Worm (Caenorhabditis elegans): ENCODE data around the gene hhat-2.

The hhat-2 gene

DNA sequence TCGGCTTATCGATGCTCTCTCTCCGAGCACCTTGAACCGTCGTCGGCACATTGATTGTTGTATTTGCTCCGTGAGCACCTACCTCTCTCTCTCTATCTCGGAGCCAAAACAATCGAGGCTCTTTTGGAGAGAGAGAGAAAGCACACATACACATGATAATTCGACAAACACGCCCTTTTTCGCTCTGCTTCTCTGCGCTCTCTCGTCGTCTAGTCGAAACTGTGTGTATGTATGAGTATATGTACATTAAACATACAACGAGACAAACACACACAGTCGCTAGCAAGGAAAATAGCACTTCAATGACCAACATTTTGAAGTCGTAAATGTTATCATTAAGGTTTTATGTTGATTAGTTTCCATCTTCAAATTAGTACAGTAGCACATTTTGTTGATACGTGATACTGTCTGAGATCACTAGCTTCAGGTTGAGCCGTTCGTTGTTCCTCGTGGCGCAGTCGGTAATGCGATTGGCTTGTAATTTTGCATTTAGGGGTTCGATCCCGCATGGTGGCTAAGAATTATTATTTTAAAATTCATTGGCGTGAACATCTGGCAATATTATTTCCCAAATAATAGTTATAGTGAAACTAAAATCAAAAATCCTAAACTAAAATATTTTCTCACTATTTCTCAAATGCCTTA lies 46.1 kb upstream of the hhat-2 start (continued):
- no peak for TF ChIP-seq lsy-27 (tag; optimal IDR thresholded peaks at IDR 0.05; ENCODE audit: borderline replicate concordance, insufficient read depth)
- no peak for TF ChIP-seq somi-1 (GFP tag; optimal IDR thresholded peaks at IDR 0.05)
- TF ChIP-seq zim-3 (tag; optimal IDR thresholded peaks at IDR 0.05): no peak
- peak; percentile 47 for TF ChIP-seq die-1 (tag; optimal IDR thresholded peaks at IDR 0.05)
- TF ChIP-seq hlh-12 (tag; optimal IDR thresholded peaks at IDR 0.05): no peak
- TF ChIP-seq F23B12.7 (tag; optimal IDR thresholded peaks at IDR 0.05; ENCODE audit: insufficient read depth): no peak
- TF ChIP-seq mel-28 (tag; optimal IDR thresholded peaks at IDR 0.05; ENCODE audit: borderline replicate concordance): no peak
- TF ChIP-seq B0261.1 (tag; optimal IDR thresholded peaks at IDR 0.05): peak; percentile 76
- TF ChIP-seq lin-40 (tag; optimal IDR thresholded peaks at IDR 0.05): peak; percentile 31
- no peak for TF ChIP-seq hsf-1 (GFP tag; IDR thresholded peaks at IDR 0.05)
- TF ChIP-seq ZK185.1 (tag; optimal IDR thresholded peaks at IDR 0.05; ENCODE audit: poor library complexity, severe bottlenecking): no peak
- TF ChIP-seq aptf-3 (GFP tag; IDR thresholded peaks at IDR 0.05): no peak
- no peak for TF ChIP-seq him-1 (tag; optimal IDR thresholded peaks at IDR 0.05)
- no peak for TF ChIP-seq ets-4 (GFP tag; optimal IDR thresholded peaks at IDR 0.05)
- no peak for TF ChIP-seq rec-8 (tag; optimal IDR thresholded peaks at IDR 0.05)
- no peak for TF ChIP-seq K12H6.12 (tag; optimal IDR thresholded peaks at IDR 0.05)
- TF ChIP-seq ama-1 (optimal IDR thresholded peaks at IDR 0.05): no peak
- TF ChIP-seq ama-1 (GFP tag; optimal IDR thresholded peaks at IDR 0.05): no peak
- TF ChIP-seq repo-1 (tag; optimal IDR thresholded peaks at IDR 0.05): no peak
- no peak for TF ChIP-seq ztf-3 (GFP tag; optimal IDR thresholded peaks at IDR 0.05)
- peak; percentile 89 for TF ChIP-seq tbp1 (GFP tag; optimal IDR thresholded peaks at IDR 0.05)
- TF ChIP-seq gei-17 (GFP tag; optimal IDR thresholded peaks at IDR 0.05): no peak
- no peak for TF ChIP-seq ztf-26 (tag; optimal IDR thresholded peaks at IDR 0.05)
- no peak for TF ChIP-seq bed-2 (GFP tag; IDR thresholded peaks at IDR 0.05)
- TF ChIP-seq let-526 (GFP tag; IDR thresholded peaks at IDR 0.05): no peak
- TF ChIP-seq dox-1 (GFP tag; IDR thresholded peaks at IDR 0.05): no peak; the same call in 1 of the 2 replicates
- TF ChIP-seq Y53G8AR.9 (GFP tag; conservative IDR thresholded peaks at IDR 0.05): no peak
- no peak for TF ChIP-seq F22D6.2 (tag; optimal IDR thresholded peaks at IDR 0.05)
- no peak for TF ChIP-seq ekl-4 (GFP tag; IDR thresholded peaks at IDR 0.05)
- no peak for TF ChIP-seq athp-1 (tag; optimal IDR thresholded peaks at IDR 0.05)
- TF ChIP-seq T07F8.4 (tag; optimal IDR thresholded peaks at IDR 0.05): no peak
- no peak for TF ChIP-seq nhr-120 (GFP tag; IDR thresholded peaks at IDR 0.05)
- TF ChIP-seq mxl-1 (tag; optimal IDR thresholded peaks at IDR 0.05): peak; percentile 1
- TF ChIP-seq ztf-28 (GFP tag; IDR thresholded peaks at IDR 0.05): no peak
- TF ChIP-seq mes-4 (tag; optimal IDR thresholded peaks at IDR 0.05): no peak
- no peak for TF ChIP-seq madf-8 (GFP tag; conservative IDR thresholded peaks at IDR 0.05)
- no peak for TF ChIP-seq madf-3 (GFP tag; IDR thresholded peaks at IDR 0.05)
- peak; percentile 98 for TF ChIP-seq attf-6 (GFP tag; IDR thresholded peaks at IDR 0.05)
- TF ChIP-seq rpc-1 (optimal IDR thresholded peaks at IDR 0.05): peak; percentile 58
- peak; percentile 81 for TF ChIP-seq rpc-1 (tag; optimal IDR thresholded peaks at IDR 0.05)
- TF ChIP-seq zfh-2 (GFP tag; conservative IDR thresholded peaks at IDR 0.05): no peak
- TF ChIP-seq F37B4.10 (GFP tag; IDR thresholded peaks at IDR 0.05): no peak
- TF ChIP-seq ztf-22 (GFP tag; optimal IDR thresholded peaks at IDR 0.05): no peak
- no peak for TF ChIP-seq pha-4 (tag; optimal IDR thresholded peaks at IDR 0.05)
- no peak for TF ChIP-seq F52B5.7 (tag; optimal IDR thresholded peaks at IDR 0.05)
- TF ChIP-seq F55B11.4 (tag; optimal IDR thresholded peaks at IDR 0.05; ENCODE audit: borderline replicate concordance, insufficient read depth): no peak

Measured in whole organism, young adult.